Fruit fly (Drosophila melanogaster): ENCODE measurements around the gene Gr8a.
A peak's percentile ranks its signal among the peaks of the same experiment; 100 is the strongest.

The Gr8a gene

DNA sequence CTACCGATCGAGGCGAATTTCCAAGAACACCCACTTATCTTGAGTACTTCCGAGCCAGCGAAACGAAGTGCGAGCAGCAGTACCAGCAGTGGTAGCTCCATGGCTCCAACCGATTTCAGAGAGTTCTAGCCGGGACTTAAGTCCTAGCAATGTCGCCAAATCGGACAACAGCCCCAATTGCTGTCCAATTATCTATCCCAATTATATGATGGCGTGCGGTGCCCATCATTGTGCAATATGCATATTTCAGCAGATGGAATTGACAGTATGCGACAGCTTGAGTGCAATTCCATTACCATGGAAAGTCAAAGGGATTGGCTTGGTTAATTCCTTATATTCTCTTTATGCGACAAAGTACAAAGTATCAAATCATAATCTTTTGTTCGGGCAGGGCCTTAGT is 9.5 kb downstream of the Gr8a start, which contains the start of gene Ir8a:
Gene Ir8a, minus strand, starts transcription at position 101 of the 400 bp plus-strand sequence.
- TF ChIP-seq net (GFP tag; optimal IDR thresholded peaks at IDR 0.05) (no peak), CG7368 (GFP tag; optimal IDR thresholded peaks at IDR 0.05) (no peak), Gug (GFP tag; IDR thresholded peaks at IDR 0.05) (no peak), Hr39 (GFP tag; optimal IDR thresholded peaks at IDR 0.05) (no peak), lz (GFP tag; optimal IDR thresholded peaks at IDR 0.05) (no peak), Hr4 (GFP tag; optimal IDR thresholded peaks at IDR 0.05) (no peak)

DNA sequence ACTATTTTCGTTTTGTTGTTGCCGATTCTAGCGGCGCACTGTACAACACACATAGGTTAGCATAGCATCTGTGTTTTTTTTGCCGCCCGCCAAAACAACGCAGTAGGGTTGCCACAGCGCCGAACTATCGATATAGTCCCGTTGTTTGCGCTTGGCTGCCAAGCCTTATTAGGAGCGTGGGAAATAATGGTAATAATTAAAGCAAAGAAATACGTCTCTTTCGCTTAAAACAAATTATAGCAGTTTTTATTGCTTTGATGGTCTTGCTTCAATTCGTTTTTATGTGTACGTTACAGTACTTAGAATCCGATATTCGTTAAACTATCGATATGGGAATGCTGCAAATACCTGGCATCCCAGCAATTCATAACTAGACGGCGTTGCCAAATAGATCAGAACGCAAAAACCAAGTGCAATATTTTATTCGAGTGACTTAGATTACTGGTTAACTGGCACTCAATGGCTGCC is 16.5 kb downstream of the Gr8a start, which contains the start of the genes mxc and Larp7:
Gene mxc, minus strand, starts transcription at position 51 of the 468 bp plus-strand sequence.
Gene Larp7, plus strand, starts transcription at position 401 of the 468 bp plus-strand sequence.
- TF ChIP-seq Gug (GFP tag; IDR thresholded peaks at IDR 0.05) (peak; percentile 40), lz (GFP tag; optimal IDR thresholded peaks at IDR 0.05) (peak; percentile 85), Ets96B (tag; optimal IDR thresholded peaks at IDR 0.05) (peak; percentile 39), achi (GFP tag; optimal IDR thresholded peaks at IDR 0.05) (no peak), Hr39 (GFP tag; optimal IDR thresholded peaks at IDR 0.05) (peak; percentile 77), vri (GFP tag; optimal IDR thresholded peaks at IDR 0.05) (no peak), svp (GFP tag) (peak; percentile 82), fd85E (GFP tag; optimal IDR thresholded peaks at IDR 0.05) (no peak), CG15336 (GFP tag; IDR thresholded peaks at IDR 0.05) (0 out of 2 replicates have a peak, but pooled peaks have one; percentile 33), net (GFP tag; optimal IDR thresholded peaks at IDR 0.05) (no peak), ss (GFP tag; optimal IDR thresholded peaks at IDR 0.05) (no peak), esn (GFP tag; optimal IDR thresholded peaks at IDR 0.05) (peak; percentile 65), Smox (GFP tag; optimal IDR thresholded peaks at IDR 0.05) (no peak), CG3032 (tag; optimal IDR thresholded peaks at IDR 0.05) (peak; percentile 65), CG4318 (GFP tag; optimal IDR thresholded peaks at IDR 0.05) (no peak), CG11902 (GFP tag; optimal IDR thresholded peaks at IDR 0.05) (peak; percentile 45), cyc (GFP tag; optimal IDR thresholded peaks at IDR 0.05) (peak; percentile 71), fkh (GFP tag; optimal IDR thresholded peaks at IDR 0.05) (no peak), salr (GFP tag; optimal IDR thresholded peaks at IDR 0.05) (no peak), Hr38 (GFP tag; optimal IDR thresholded peaks at IDR 0.05) (no peak), fd59A (GFP tag; optimal IDR thresholded peaks at IDR 0.05) (peak; percentile 20), CG11294 (GFP tag; IDR thresholded peaks at IDR 0.05) (0 out of 2 replicates have a peak, but pooled peaks have one; percentile 35), CG6792 (GFP tag; optimal IDR thresholded peaks at IDR 0.05) (peak; percentile 39), CG34406 (GFP tag; optimal IDR thresholded peaks at IDR 0.05) (peak; percentile 38), Sox15 (GFP tag; optimal IDR thresholded peaks at IDR 0.05) (peak; percentile 40), CG31627 (GFP tag; optimal IDR thresholded peaks at IDR 0.05) (peak; percentile 76), Met (GFP tag; optimal IDR thresholded peaks at IDR 0.05) (no peak), Eip78C (GFP tag) (no peak)

- TF ChIP-seq vri (GFP tag; optimal IDR thresholded peaks at IDR 0.05): no peak
- peak; percentile 59 for TF ChIP-seq Eip78C (GFP tag)
- peak; percentile 7 for TF ChIP-seq Sox14 (GFP tag; optimal IDR thresholded peaks at IDR 0.05)
- TF ChIP-seq CG8319 (GFP tag; optimal IDR thresholded peaks at IDR 0.05): no peak
- TF ChIP-seq svp (GFP tag): peak; percentile 11
Observed at dm6 chrX:9247171-9247783, 20.3 kb downstream of the Gr8a start, which contains the start of the genes amx and Dsor1. TSS of gene amx (minus strand) at chrX:9247336. TSS of gene Dsor1 (plus strand) at chrX:9247342.

- peak; percentile 61; the same call in 2 of the 3 replicates for TF ChIP-seq eg (GFP tag; IDR thresholded peaks at IDR 0.05)
- peak; percentile 79 for TF ChIP-seq Eip78C (GFP tag)
- peak; percentile 37 for TF ChIP-seq topi (GFP tag; optimal IDR thresholded peaks at IDR 0.05)
- TF ChIP-seq CG10669 (GFP tag; optimal IDR thresholded peaks at IDR 0.05): peak; percentile 46
- TF ChIP-seq CG3032 (tag; optimal IDR thresholded peaks at IDR 0.05): peak; percentile 24
- no peak for TF ChIP-seq Eip93F (GFP tag; optimal IDR thresholded peaks at IDR 0.05)
- no peak for TF ChIP-seq fd85E (GFP tag; optimal IDR thresholded peaks at IDR 0.05)
- peak; percentile 62 for TF ChIP-seq esn (GFP tag; optimal IDR thresholded peaks at IDR 0.05)
- peak; percentile 27 for TF ChIP-seq CG8632 (GFP tag; optimal IDR thresholded peaks at IDR 0.05)
- TF ChIP-seq CG4318 (GFP tag; optimal IDR thresholded peaks at IDR 0.05): no peak
- TF ChIP-seq CG6854 (GFP tag; optimal IDR thresholded peaks at IDR 0.05): no peak
- no peak for TF ChIP-seq ss (GFP tag; optimal IDR thresholded peaks at IDR 0.05)
- TF ChIP-seq fd59A (GFP tag; optimal IDR thresholded peaks at IDR 0.05): no peak
- TF ChIP-seq Ets21C (GFP tag; optimal IDR thresholded peaks at IDR 0.05): no peak
- no peak for TF ChIP-seq CG7368 (GFP tag; optimal IDR thresholded peaks at IDR 0.05)
- TF ChIP-seq Gug (GFP tag; IDR thresholded peaks at IDR 0.05): 0 out of 2 replicates have a peak, but pooled peaks have one; percentile 27
- TF ChIP-seq CG11902 (GFP tag; optimal IDR thresholded peaks at IDR 0.05): no peak
- peak; percentile 79 for TF ChIP-seq CG6163 (GFP tag; IDR thresholded peaks at IDR 0.05)
- TF ChIP-seq CG3919 (GFP tag; optimal IDR thresholded peaks at IDR 0.05): peak; percentile 55
- peak; percentile 47 for TF ChIP-seq Hr4 (GFP tag; optimal IDR thresholded peaks at IDR 0.05)
- TF ChIP-seq fkh (GFP tag; optimal IDR thresholded peaks at IDR 0.05): no peak
- TF ChIP-seq Hr39 (GFP tag; optimal IDR thresholded peaks at IDR 0.05): peak; percentile 20
- peak; percentile 13 for TF ChIP-seq CG31627 (GFP tag; optimal IDR thresholded peaks at IDR 0.05)
- TF ChIP-seq CG34406 (GFP tag; optimal IDR thresholded peaks at IDR 0.05): peak; percentile 56
- peak; percentile 48 for TF ChIP-seq Eip75B (GFP tag; optimal IDR thresholded peaks at IDR 0.05)
- TF ChIP-seq OdsH (GFP tag; optimal IDR thresholded peaks at IDR 0.05): peak; percentile 58
Observed at dm6 chrX:9248040-9248439, 21.1 kb downstream of the Gr8a start.
